Fruit fly (Drosophila melanogaster) Kc167 (cell line): ENCODE data around the gene His2Av.

Experiments used
- Myc ChIP-seq: fragments of >200 bp; optimal IDR thresholded peaks from 2 replicates; lab custom pipeline; 2017; ENCODE audit warnings: missing external identifiers
- Sin3A ChIP-seq: fragments of >200 bp; optimal IDR thresholded peaks from 2 replicates; lab custom pipeline; 2018; ENCODE audit warnings: missing external identifiers
- h ChIP-seq: fragments of >200 bp; optimal IDR thresholded peaks from 3 replicates; lab custom pipeline; 2018; ENCODE audit warnings: missing external identifiers
- insv ChIP-seq: fragments of >200 bp; optimal IDR thresholded peaks from 3 replicates; lab custom pipeline; 2018; ENCODE audit warnings: missing external identifiers
- psq ChIP-seq: fragments of >200 bp; optimal IDR thresholded peaks from 2 replicates; lab custom pipeline; 2017; ENCODE audit warnings: missing external identifiers
- ttk ChIP-seq: sonication (Bioruptor generic); optimal IDR thresholded peaks from 2 replicates; lab custom pipeline; 2017; ENCODE audit warnings: missing external identifiers

His2Av gene

DNA sequence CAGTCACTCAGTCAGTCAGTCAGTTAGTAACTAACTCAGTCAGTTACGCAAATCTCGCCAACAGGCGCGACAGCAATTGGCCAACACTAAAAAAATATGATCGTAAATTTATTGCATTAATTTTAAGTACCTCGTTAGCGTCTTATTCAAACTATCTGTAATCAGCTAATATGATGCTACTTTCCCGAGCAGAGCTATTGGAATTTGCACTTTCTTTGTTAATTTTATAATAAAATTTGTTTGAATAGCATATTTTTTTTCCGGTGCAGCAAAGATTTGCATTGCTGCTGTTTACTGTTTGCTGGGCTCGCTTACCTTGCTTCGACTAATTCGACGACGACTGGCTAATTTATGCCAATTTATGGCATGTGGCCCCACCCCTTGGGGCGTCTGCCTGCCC, 23.4 kb downstream of the His2Av start:
- no peak for TF ChIP-seq psq (lab: Kevin White, UChicago)
- no peak for TF ChIP-seq Sin3A (lab: Kevin White, UChicago)
- TF ChIP-seq Myc (lab: Kevin White, UChicago): no peak
- no peak for TF ChIP-seq insv (lab: Kevin White, UChicago)
- no peak for TF ChIP-seq h (lab: Kevin White, UChicago)
- TF ChIP-seq ttk: no peak

DNA sequence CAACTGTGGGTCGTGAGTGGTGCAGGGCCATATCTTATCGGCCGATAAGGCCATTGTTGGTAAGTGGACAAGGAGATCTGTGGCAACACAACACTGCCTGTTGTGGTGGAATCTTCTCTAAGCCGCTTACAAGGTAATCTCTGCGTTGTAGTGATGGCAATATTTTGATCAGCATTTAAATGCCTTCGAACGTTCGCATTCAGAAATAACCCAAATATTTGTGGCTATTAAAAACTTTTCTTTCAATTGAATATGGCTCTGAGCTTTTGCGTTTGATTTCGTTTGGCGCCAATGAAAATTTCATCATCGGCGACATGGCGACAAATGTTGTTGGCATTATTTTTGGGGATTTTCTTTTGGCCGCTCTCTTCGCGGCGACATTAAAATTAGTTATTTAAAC, 23.8 kb downstream of the His2Av start:
- TF ChIP-seq Myc (lab: Kevin White, UChicago) (no peak), h (lab: Kevin White, UChicago) (no peak), insv (lab: Kevin White, UChicago) (no peak), Sin3A (lab: Kevin White, UChicago) (no peak), psq (lab: Kevin White, UChicago) (no peak)

DNA sequence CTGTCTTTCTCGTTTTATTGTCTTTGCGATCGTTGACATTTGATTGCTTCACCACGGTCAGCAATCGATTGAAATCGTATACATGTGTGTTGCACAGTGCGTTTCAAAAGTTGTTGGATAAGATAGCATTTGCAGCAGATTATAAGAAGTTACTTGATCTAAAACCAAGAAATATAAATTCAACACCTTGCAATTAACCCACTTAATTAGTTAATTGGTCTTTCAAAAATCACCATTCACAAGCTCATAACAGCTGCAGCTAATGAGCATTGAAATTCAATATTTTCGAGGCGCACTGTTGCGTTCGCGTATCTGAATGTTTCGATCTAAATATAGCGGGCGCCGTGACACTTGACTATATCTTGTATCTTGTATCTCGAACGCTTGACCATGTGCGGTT, 26.0 kb downstream of the His2Av start:
- no peak for TF ChIP-seq insv (lab: Kevin White, UChicago)
- no peak for TF ChIP-seq Myc (lab: Kevin White, UChicago)
- TF ChIP-seq h (lab: Kevin White, UChicago): no peak
- TF ChIP-seq psq (lab: Kevin White, UChicago): no peak
- no peak for TF ChIP-seq Sin3A (lab: Kevin White, UChicago)
- no peak for TF ChIP-seq ttk

DNA sequence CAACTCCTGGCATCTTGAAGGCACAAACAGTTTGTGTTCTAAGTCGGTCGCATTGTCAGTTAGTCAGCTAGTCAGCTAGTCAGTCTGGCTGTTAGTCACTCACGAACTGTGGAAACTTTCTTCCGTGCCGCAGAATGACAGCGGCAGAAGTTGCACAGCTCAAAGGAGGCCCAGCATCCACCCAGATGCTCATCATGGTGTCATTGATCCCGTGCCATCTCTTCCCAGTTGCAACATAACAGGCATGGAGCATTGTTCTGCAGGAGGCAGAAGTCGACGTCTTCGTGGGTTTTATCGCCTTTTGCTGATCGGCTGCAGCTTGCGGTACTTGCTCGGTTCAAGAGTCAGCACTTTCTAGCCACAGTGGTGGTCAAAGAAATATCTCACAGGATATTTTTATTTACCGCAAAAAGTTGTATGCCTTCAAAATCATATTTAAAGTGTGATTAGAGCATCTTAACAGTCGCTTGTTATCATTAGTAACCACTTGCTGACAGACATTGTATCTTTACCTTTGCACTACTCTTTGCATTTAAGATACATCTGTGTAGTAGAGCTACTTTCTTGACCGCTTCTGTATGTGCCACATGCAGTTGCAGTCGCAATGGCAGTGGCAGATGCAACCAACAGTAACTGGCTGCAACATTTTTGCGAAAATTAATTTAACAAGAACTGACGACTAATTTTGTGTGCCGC, 27.0 kb downstream of the His2Av start:
- TF ChIP-seq insv (lab: Kevin White, UChicago) (no peak), Myc (lab: Kevin White, UChicago) (no peak), ttk (no peak), psq (lab: Kevin White, UChicago) (no peak), Sin3A (lab: Kevin White, UChicago) (no peak)

DNA sequence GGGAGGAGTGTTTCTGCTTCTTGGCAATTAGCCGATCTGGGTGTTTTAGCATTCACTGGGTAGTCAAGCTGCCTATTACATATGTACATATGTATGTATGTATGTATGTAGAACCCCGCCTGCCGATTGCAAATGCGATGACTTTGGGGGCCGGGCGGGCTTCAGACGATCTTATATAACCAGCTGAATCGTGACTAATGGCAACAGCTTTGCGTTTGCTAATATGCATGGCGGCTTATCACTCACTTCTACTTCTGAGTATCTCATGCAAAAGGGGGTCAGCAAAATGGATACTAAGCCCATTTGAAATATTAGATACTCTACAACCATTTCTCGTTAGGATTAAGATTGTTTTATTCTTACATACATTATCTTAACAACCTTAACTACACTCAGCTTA, 29.5 kb downstream of the His2Av start:
- TF ChIP-seq insv (lab: Kevin White, UChicago): no peak
- TF ChIP-seq Myc (lab: Kevin White, UChicago): no peak
- TF ChIP-seq h (lab: Kevin White, UChicago): no peak
- no peak for TF ChIP-seq Sin3A (lab: Kevin White, UChicago)
- no peak for TF ChIP-seq psq (lab: Kevin White, UChicago)
- TF ChIP-seq ttk: no peak

DNA sequence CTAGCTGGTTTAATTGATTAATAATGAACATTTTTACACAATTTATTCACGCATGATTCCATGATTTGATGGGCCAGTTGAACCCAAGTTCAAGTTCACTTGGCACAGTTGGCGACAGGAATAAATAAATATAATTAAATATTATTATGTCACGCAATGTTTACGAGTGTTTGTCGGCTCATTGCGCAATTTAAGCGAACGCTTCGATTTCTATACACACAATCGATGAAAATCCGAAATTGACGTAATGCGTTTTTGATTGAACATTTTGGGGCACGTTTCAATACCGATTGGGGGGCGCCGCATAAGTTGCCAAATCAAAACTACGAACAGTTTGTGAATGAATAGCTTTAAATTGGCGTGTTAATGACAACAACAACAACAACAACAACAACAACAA, 30.6 kb downstream of the His2Av start:
- no peak for TF ChIP-seq Myc (lab: Kevin White, UChicago)
- TF ChIP-seq h (lab: Kevin White, UChicago): no peak
- TF ChIP-seq psq (lab: Kevin White, UChicago): no peak
- TF ChIP-seq insv (lab: Kevin White, UChicago): no peak
- no peak for TF ChIP-seq Sin3A (lab: Kevin White, UChicago)
- TF ChIP-seq ttk: no peak

DNA sequence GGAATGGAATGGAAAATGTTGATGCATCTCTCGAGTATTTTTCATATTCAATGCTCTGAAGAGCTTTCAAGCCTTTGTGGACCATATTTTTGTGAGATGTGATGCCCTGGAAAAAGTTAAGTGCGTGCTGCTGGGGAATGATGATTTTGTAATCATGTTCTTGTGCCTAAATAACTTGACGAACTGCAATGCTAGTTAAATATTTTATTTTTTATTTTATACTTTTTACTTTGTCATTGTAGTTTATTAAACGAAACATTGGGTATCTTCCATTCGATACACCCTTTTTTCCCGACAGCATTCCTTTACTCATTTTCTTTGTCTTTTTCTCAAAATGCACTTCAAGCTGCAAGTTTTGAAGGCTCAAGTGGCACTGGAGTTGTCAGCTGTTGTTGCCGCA, 33.3 kb downstream of the His2Av start:
- no peak for TF ChIP-seq ttk

DNA sequence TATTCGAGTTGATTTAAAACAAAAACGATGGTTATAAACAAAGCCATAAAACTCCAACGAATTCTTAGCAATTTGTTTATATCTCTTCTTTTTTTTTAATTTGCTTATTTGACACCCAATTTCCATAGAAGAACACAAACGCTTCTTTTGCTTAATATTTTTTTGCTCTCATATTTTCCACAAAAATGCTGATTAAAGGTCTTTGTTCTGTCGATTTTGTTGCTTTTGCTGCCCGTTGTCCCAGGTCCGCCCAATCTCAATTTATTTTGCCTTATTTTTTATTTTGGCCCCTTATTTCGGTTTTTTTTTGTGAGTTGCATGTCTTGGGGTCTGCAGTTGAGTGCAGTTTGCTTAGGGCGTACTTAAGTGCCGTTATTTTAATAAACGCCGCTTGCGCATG, 39.3 kb downstream of the His2Av start:
- TF ChIP-seq psq (lab: Kevin White, UChicago): no peak
- no peak for TF ChIP-seq ttk
- TF ChIP-seq h (lab: Kevin White, UChicago): no peak
- TF ChIP-seq Myc (lab: Kevin White, UChicago): no peak
- TF ChIP-seq Sin3A (lab: Kevin White, UChicago): no peak
- TF ChIP-seq insv (lab: Kevin White, UChicago): no peak

DNA sequence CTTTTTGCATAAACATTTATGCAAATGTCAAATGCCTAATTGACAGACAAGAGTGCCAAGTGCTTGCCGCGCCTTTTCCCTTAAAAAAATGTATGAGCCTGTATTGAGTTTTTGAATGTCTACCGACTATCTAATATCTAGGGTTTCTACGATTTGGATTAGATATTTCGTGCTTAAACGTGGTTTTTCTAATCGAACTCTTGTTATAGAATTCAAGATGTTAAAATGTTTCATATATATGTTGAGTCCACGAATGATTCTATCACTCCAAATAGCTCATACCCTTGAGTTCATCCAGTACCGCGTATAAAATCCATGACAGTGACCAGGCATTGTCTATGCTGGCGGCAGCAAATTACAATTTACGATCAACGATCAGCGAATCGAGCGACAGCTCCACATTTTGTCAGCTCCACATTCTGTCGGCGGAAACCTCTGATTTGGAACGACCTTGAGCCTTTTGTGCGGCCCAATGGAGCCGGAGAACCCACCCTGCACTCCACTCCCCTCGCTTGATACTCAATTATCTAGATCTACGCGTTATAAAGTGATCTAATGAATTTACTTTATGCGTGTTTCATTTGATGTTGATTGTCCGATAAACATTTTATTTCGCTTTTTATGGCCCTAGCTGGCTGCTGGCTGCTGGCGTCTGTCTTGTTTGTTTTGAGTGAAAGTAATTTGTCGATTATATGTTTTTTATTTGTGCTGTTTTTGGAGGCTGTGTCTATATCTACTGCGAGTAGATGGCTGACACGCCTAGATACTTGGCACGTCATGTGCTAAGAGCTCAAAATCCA, 40.2 kb downstream of the His2Av start:
- TF ChIP-seq ttk (no peak), insv (lab: Kevin White, UChicago) (no peak), psq (lab: Kevin White, UChicago) (no peak), Myc (lab: Kevin White, UChicago) (no peak), h (lab: Kevin White, UChicago) (no peak), Sin3A (lab: Kevin White, UChicago) (no peak)

DNA sequence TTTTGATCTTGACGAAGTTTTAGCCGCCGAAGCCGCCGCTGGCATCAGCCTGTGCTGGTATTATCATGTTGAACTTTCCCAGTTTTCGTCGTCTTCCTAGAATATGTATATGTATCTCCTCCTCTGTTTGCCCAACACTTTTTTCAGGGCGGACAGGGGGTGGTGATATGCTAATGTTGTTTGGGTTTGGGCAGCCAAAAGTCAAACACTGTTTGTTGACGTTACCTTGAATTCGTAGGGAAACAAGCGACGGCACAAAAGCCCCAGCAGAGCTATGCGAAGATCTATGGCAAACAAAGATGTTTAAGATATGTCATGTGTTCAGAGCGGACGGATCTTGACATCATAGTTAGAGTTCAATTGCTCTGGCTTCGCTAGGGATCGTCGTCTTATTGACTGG, 42.0 kb downstream of the His2Av start:
- no peak for TF ChIP-seq psq (lab: Kevin White, UChicago)
- no peak for TF ChIP-seq Sin3A (lab: Kevin White, UChicago)
- TF ChIP-seq insv (lab: Kevin White, UChicago): no peak
- TF ChIP-seq Myc (lab: Kevin White, UChicago): no peak
- no peak for TF ChIP-seq ttk
- TF ChIP-seq h (lab: Kevin White, UChicago): no peak

DNA sequence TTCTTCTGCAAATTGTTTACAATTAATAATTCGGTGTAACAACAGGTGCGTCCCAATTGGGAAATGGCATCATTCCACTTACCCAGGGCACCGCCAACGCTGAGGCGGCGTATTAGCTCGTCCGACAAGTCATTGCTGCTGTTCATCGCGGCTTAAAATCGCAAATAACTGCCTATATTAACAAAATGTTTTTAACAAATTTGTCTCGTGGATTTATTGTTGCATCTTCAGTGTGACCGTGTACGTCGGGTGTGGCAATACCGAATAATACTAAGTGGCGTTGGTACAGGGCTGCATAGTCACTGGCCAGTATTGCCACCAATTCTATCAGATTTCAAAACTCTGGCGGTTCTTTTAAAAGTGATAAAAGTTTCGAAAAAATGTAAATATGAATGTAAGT, 45.9 kb downstream of the His2Av start, which contains the start of gene Ets97D:
TSS of gene Ets97D (minus strand) at position 272 of the 400 bp plus-strand sequence.
- TF ChIP-seq ttk: no peak
- TF ChIP-seq psq (lab: Kevin White, UChicago): no peak
- no peak for TF ChIP-seq Myc (lab: Kevin White, UChicago)
- TF ChIP-seq h (lab: Kevin White, UChicago): no peak
- no peak for TF ChIP-seq Sin3A (lab: Kevin White, UChicago)
- TF ChIP-seq insv (lab: Kevin White, UChicago): no peak

DNA sequence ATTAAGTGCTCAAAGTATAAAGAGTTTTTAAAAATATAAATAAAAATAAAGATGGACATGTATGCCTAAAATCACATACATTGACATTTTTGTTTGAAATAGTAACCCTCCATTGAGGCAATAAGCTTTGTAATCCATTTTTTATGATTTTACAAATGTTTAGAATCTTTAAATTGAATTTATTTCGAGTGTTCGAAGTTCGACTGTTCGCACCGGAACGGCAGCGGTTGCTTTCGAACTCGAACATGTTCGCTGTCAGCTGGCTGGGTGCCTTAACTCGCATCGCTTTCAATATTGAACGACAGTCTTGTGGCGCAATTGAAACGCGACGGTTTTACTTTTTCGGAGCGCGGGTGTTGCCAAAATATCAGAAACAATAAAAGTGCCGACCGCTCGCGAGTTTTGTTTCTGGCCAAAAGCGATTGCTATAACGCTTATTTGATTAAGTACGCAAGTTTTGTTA, 48.8 kb downstream of the His2Av start, which contains the start of gene CG46339:
TSS of gene CG46339 (plus strand) at position 299 of the 463 bp plus-strand sequence.
- TF ChIP-seq ttk (no peak), Myc (lab: Kevin White, UChicago) (no peak), h (lab: Kevin White, UChicago) (no peak), psq (lab: Kevin White, UChicago) (no peak), insv (lab: Kevin White, UChicago) (no peak), Sin3A (lab: Kevin White, UChicago) (no peak)
